Fruit fly (Drosophila melanogaster) whole organism, embryonic: Measurements from ENCODE around the gene unc-13.

ENCODE experiments used
- B-H1 ChIP-seq: fragments of 200-800 bp; sonication (Bioruptor generic); IDR thresholded peaks from 3 replicates; pipeline ENCODE4 v1.3.6; 2022; ENCODE audit warnings: missing biosample characterization, missing genetic modification characterization
- CG13894 ChIP-seq: fragments of 200-800 bp; sonication (Bioruptor generic); optimal IDR thresholded peaks from 3 replicates; lab custom pipeline; 2018; ENCODE audit warnings: missing biosample characterization, mild to moderate bottlenecking, missing genetic modification characterization, moderate library complexity
- CG14050 ChIP-seq: fragments of 200-800 bp; sonication (Bioruptor generic); IDR thresholded peaks from 3 replicates; pipeline ENCODE4 v1.3.6; 2022; ENCODE audit warnings: missing biosample characterization, missing genetic modification characterization
- CG14441 ChIP-seq: fragments of 200-800 bp; sonication (Bioruptor generic); IDR thresholded peaks from 2 replicates; pipeline ENCODE4 v1.3.6; 2022; ENCODE audit warnings: missing biosample characterization, missing genetic modification characterization
- CG14860 ChIP-seq: fragments of 200-800 bp; sonication (Bioruptor generic); IDR thresholded peaks from 3 replicates; pipeline ENCODE4 v1.3.6; 2022; ENCODE audit warnings: missing biosample characterization, missing genetic modification characterization; ENCODE audit not compliant: partially characterized antibody
- CG16815 ChIP-seq: fragments of 200-800 bp; sonication (Bioruptor generic); optimal IDR thresholded peaks from 3 replicates; lab custom pipeline; 2017; ENCODE audit warnings: missing biosample characterization, mild to moderate bottlenecking, missing genetic modification characterization
- CG17186 ChIP-seq: fragments of 200-800 bp; sonication (Bioruptor generic); optimal IDR thresholded peaks from 3 replicates; lab custom pipeline; 2017; ENCODE audit warnings: missing biosample characterization, missing genetic modification reagents, missing genetic modification characterization
- CG17328 ChIP-seq: fragments of 200-800 bp; sonication (Bioruptor generic); IDR thresholded peaks from 2 replicates; pipeline ENCODE4 v1.3.6; 2022; ENCODE audit warnings: missing biosample characterization, missing genetic modification characterization
- CG17568 ChIP-seq: fragments of 200-800 bp; sonication (Bioruptor generic); optimal IDR thresholded peaks from 2 replicates; lab custom pipeline; 2018; ENCODE audit warnings: missing biosample characterization, mild to moderate bottlenecking, missing genetic modification characterization, moderate library complexity
- CG17612 ChIP-seq: fragments of 200-800 bp; sonication (Bioruptor generic); IDR thresholded peaks from 2 replicates; pipeline ENCODE4 v1.3.6; 2022; ENCODE audit warnings: missing biosample characterization, missing genetic modification characterization
- CG2199 ChIP-seq: fragments of 200-800 bp; sonication (Bioruptor generic); IDR thresholded peaks from 3 replicates; pipeline ENCODE4 v1.3.6; 2022; ENCODE audit warnings: missing biosample characterization, missing genetic modification characterization
- CG32772 ChIP-seq: fragments of 200-800 bp; sonication (Bioruptor generic); IDR thresholded peaks from 2 replicates; pipeline ENCODE4 v1.3.6; 2022; ENCODE audit warnings: missing biosample characterization, missing genetic modification characterization
- CG3726 ChIP-seq: fragments of 200-800 bp; sonication (Bioruptor generic); IDR thresholded peaks from 3 replicates; pipeline ENCODE4, ENCODE4 v1.3.6; 2022; ENCODE audit warnings: missing biosample characterization, missing genetic modification characterization
- CG4404 ChIP-seq: fragments of 200-800 bp; sonication (Bioruptor generic); IDR thresholded peaks from 2 replicates; pipeline ENCODE4 v1.3.6; 2022; ENCODE audit warnings: missing biosample characterization, missing genetic modification characterization
- CG6683 ChIP-seq: fragments of 200-800 bp; sonication (Bioruptor generic); optimal IDR thresholded peaks from 2 replicates; lab custom pipeline; 2017; ENCODE audit warnings: missing biosample characterization, mild to moderate bottlenecking, missing genetic modification characterization, missing genetic modification reagents
- CG6791 ChIP-seq: fragments of 200-800 bp; sonication (Bioruptor generic); IDR thresholded peaks from 3 replicates; pipeline ENCODE4 v1.3.6; 2022; ENCODE audit warnings: missing biosample characterization, missing genetic modification characterization; ENCODE audit not compliant: partially characterized antibody
- CG7372 ChIP-seq: fragments of 200-800 bp; sonication (Bioruptor generic); IDR thresholded peaks from 2 replicates; pipeline ENCODE4 v1.3.6; 2022; ENCODE audit warnings: missing biosample characterization, missing genetic modification characterization
- CG7745 ChIP-seq: fragments of 200-800 bp; sonication (Bioruptor generic); optimal IDR thresholded peaks from 2 replicates; lab custom pipeline; 2018; ENCODE audit warnings: missing biosample characterization, mild to moderate bottlenecking, missing genetic modification characterization, moderate library complexity
- CG8281 ChIP-seq: fragments of 200-800 bp; sonication (Bioruptor generic); optimal IDR thresholded peaks from 2 replicates; lab custom pipeline; 2018; ENCODE audit warnings: missing biosample characterization, mild to moderate bottlenecking, missing genetic modification characterization, moderate library complexity
- Camta ChIP-seq: fragments of 200-800 bp; sonication (Bioruptor generic); optimal IDR thresholded peaks from 2 replicates; lab custom pipeline; 2016; ENCODE audit warnings: missing biosample characterization, missing genetic modification characterization
- D ChIP-seq, 2 experiments: fragments of 200-800 bp in 1 of 2; fragments of >200 bp in 1 of 2; sonication (Bioruptor generic) in 1 of 2; optimal IDR thresholded peaks; 2 replicates in 1 of 2; 3 replicates in 1 of 2; lab custom pipeline; 2017; ENCODE audit warnings: mild to moderate bottlenecking in 1 of 2, missing biosample characterization in 1 of 2, missing genetic modification characterization in 1 of 2, missing genetic modification reagents in 1 of 2
- Dad ChIP-seq: fragments of 200-800 bp; sonication (Bioruptor generic); optimal IDR thresholded peaks from 3 replicates; lab custom pipeline; 2016; ENCODE audit warnings: missing biosample characterization, missing genetic modification characterization
- Dbx ChIP-seq: fragments of 200-800 bp; sonication (Bioruptor generic); IDR thresholded peaks from 3 replicates; pipeline ENCODE4 v1.3.6; 2022; ENCODE audit warnings: missing biosample characterization, missing genetic modification characterization
- Dfd ChIP-seq, 2 experiments: fragments of >200 bp; optimal IDR thresholded peaks; 2 replicates each; lab custom pipeline; 2017; ENCODE audit warnings: missing biosample characterization in 2 of 2, missing genetic modification characterization in 2 of 2
- Drgx ChIP-seq: fragments of 200-800 bp; sonication (Bioruptor generic); IDR thresholded peaks from 2 replicates; pipeline ENCODE4 v1.3.6; 2022; ENCODE audit warnings: missing biosample characterization, missing genetic modification characterization
- Ets97D ChIP-seq: fragments of 200-800 bp; sonication (Bioruptor generic); optimal IDR thresholded peaks from 3 replicates; lab custom pipeline; 2016; ENCODE audit warnings: missing biosample characterization, missing genetic modification characterization
- H2.0 ChIP-seq: fragments of 200-800 bp; sonication (Bioruptor generic); IDR thresholded peaks from 2 replicates; pipeline ENCODE4 v1.3.6; 2022; ENCODE audit warnings: missing biosample characterization, missing genetic modification characterization
- HLH4C ChIP-seq: fragments of 200-800 bp; sonication (Bioruptor generic); IDR thresholded peaks from 3 replicates; pipeline ENCODE4 v1.3.6; 2022; ENCODE audit warnings: missing biosample characterization, missing genetic modification characterization; ENCODE audit not compliant: partially characterized antibody
- Jarid2 ChIP-seq: fragments of 200-800 bp; sonication (Bioruptor generic); optimal IDR thresholded peaks from 3 replicates; lab custom pipeline; 2017; ENCODE audit warnings: mild to moderate bottlenecking, missing biosample characterization, missing genetic modification reagents, missing genetic modification characterization
- Lim3 ChIP-seq: fragments of 200-800 bp; sonication (Bioruptor generic); IDR thresholded peaks from 2 replicates; pipeline ENCODE4 v1.3.6; 2022; ENCODE audit warnings: missing biosample characterization, missing genetic modification characterization
- NC2α ChIP-seq: fragments of 200-800 bp; sonication (Bioruptor generic); optimal IDR thresholded peaks from 2 replicates; lab custom pipeline; 2016; ENCODE audit warnings: missing biosample characterization, missing genetic modification characterization
- NC2β ChIP-seq: fragments of 200-800 bp; sonication (Bioruptor generic); optimal IDR thresholded peaks from 2 replicates; lab custom pipeline; 2016; ENCODE audit warnings: missing biosample characterization, missing genetic modification characterization
- NFAT ChIP-seq: fragments of 200-800 bp; sonication (Bioruptor generic); IDR thresholded peaks from 2 replicates; pipeline ENCODE4 v1.3.6; 2022; ENCODE audit warnings: missing biosample characterization, missing genetic modification characterization
- Nf-YC ChIP-seq: fragments of 200-800 bp; optimal IDR thresholded peaks from 3 replicates; lab custom pipeline; 2019; ENCODE audit warnings: missing biosample characterization, mild to moderate bottlenecking, missing genetic modification characterization, moderate library complexity
- Oaz ChIP-seq: fragments of 200-800 bp; sonication (Bioruptor generic); IDR thresholded peaks from 2 replicates; pipeline ENCODE4 v1.3.6; 2022; ENCODE audit warnings: missing biosample characterization, missing genetic modification characterization
- Spps ChIP-seq: fragments of 200-800 bp; sonication (Bioruptor generic); optimal IDR thresholded peaks from 2 replicates; lab custom pipeline; 2018; ENCODE audit warnings: missing biosample characterization, mild to moderate bottlenecking, missing genetic modification characterization
- Sry-δ ChIP-seq: fragments of 200-800 bp; sonication (Bioruptor generic); optimal IDR thresholded peaks from 2 replicates; lab custom pipeline; 2016; ENCODE audit warnings: missing biosample characterization, missing genetic modification characterization
- Taf1 ChIP-seq: fragments of 200-800 bp; sonication (Bioruptor generic); IDR thresholded peaks from 2 replicates; pipeline ENCODE4 v1.3.6; 2022; ENCODE audit warnings: missing biosample characterization, missing genetic modification characterization
- bbx ChIP-seq: fragments of 200-800 bp; sonication (Bioruptor generic); IDR thresholded peaks from 2 replicates; pipeline ENCODE4 v1.3.6; 2022; ENCODE audit warnings: missing biosample characterization, missing genetic modification characterization; ENCODE audit not compliant: partially characterized antibody
- cg ChIP-seq: fragments of 200-800 bp; sonication (Bioruptor generic); optimal IDR thresholded peaks from 3 replicates; lab custom pipeline; 2019; ENCODE audit warnings: missing biosample characterization, mild to moderate bottlenecking, missing genetic modification characterization, moderate library complexity
- grau ChIP-seq: fragments of 200-800 bp; optimal IDR thresholded peaks from 3 replicates; lab custom pipeline; 2019; ENCODE audit warnings: missing biosample characterization, mild to moderate bottlenecking, missing genetic modification characterization, moderate library complexity
- maf-S ChIP-seq: fragments of 200-800 bp; sonication (Bioruptor generic); optimal IDR thresholded peaks from 2 replicates; lab custom pipeline; 2016; ENCODE audit warnings: missing biosample characterization, missing genetic modification characterization
- nau ChIP-seq: fragments of 200-800 bp; sonication (Bioruptor generic); optimal IDR thresholded peaks from 3 replicates; lab custom pipeline; 2017; ENCODE audit warnings: missing biosample characterization, mild to moderate bottlenecking, missing genetic modification characterization, missing genetic modification reagents
- nom ChIP-seq: fragments of 200-800 bp; sonication (Bioruptor generic); optimal IDR thresholded peaks from 2 replicates; lab custom pipeline; 2017; ENCODE audit warnings: missing biosample characterization, missing genetic modification characterization, mild to moderate bottlenecking, moderate library complexity, missing genetic modification reagents
- pros ChIP-seq: fragments of 200-800 bp; sonication (Bioruptor generic); optimal IDR thresholded peaks from 3 replicates; lab custom pipeline; 2019; ENCODE audit warnings: missing biosample characterization, mild to moderate bottlenecking, missing genetic modification characterization, moderate library complexity
- sens ChIP-seq: fragments of 200-800 bp; sonication (Bioruptor generic); peaks from one replicate; lab custom pipeline; 2016; ENCODE audit warnings: missing biosample characterization, missing genetic modification characterization
- sqz ChIP-seq: fragments of 200-800 bp; sonication (Bioruptor generic); optimal IDR thresholded peaks from 3 replicates; lab custom pipeline; 2018; ENCODE audit warnings: missing biosample characterization, mild to moderate bottlenecking, missing genetic modification characterization
- stc ChIP-seq: fragments of 200-800 bp; sonication (Bioruptor generic); IDR thresholded peaks from 2 replicates; pipeline ENCODE4 v1.3.6; 2022; ENCODE audit warnings: missing biosample characterization, missing genetic modification characterization
- usp ChIP-seq: fragments of >200 bp; optimal IDR thresholded peaks from 2 replicates; lab custom pipeline; 2017; ENCODE audit warnings: missing biosample characterization, missing genetic modification characterization

unc-13 gene

DNA sequence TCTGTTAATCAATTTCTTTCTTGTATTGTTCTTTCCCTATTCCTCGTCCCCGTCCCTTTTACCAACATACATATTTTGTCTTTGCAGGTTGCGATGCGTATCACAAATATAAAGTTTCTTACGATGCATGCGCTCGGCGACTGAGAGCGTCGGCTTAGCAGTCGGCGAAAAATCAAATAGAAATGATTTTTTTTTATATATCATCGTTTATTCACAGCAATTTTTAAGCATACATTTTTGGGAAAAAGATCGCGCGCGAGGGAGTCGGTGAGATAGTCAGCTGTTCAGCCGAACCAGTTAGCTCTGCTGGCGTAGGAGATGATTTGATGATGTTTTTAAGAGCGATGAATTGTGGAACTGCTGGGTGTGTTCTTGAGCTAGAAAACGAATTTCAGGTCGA lies 58.8 kb downstream of the unc-13 start (continued):
- peak; percentile 67; the same call in 1 of the 3 replicates for TF ChIP-seq CG2199 (GFP tag; lab: Robert Waterston, UW)
- no peak for TF ChIP-seq CG6683
- peak; percentile 38 for TF ChIP-seq sens (GFP tag; lab: Kevin White, UChicago)
- no peak for TF ChIP-seq Sry-δ (GFP tag; lab: Kevin White, UChicago)
- TF ChIP-seq grau, result no peak
- TF ChIP-seq cg (GFP tag; lab: Kevin White, UChicago), result no peak
- TF ChIP-seq nom (GFP tag; lab: Kevin White, UChicago), result peak; percentile 8
- TF ChIP-seq Dfd (GFP tag; optimal IDR thresholded peaks at IDR 0.05; lab: Kevin White, UChicago), result no peak
- no peak for TF ChIP-seq Jarid2 (GFP tag; lab: Kevin White, UChicago)

DNA sequence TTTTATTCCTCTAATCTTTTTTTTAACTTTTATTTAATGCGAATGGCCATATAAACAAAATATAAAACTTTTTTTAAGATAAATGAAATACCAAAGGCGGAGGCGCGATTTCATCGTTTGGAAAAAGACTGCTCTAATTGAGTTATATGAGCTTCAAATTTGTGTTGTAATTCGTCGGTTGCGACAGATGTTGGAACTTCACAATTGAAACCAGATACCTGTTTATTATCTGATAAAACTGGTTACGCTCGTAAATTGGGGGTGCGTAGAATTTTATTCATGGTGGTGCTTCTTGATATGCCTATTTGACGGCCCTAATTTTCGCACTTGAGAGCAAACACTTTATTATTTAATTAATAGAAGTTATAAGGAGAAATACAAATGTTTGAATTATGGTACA lies 59.8 kb downstream of the unc-13 start:
- TF ChIP-seq maf-S (GFP tag; lab: Kevin White, UChicago) (no peak), NC2β (GFP tag; lab: Kevin White, UChicago) (no peak), nau (GFP tag; lab: Kevin White, UChicago) (no peak), sens (GFP tag; lab: Kevin White, UChicago) (peak; percentile 51), NC2α (GFP tag; lab: Kevin White, UChicago) (no peak), CG7372 (GFP tag; lab: Robert Waterston, UW) (no peak), CG7745 (tag; lab: Kevin White, UChicago) (no peak), CG14441 (no peak), CG16815 (GFP tag; lab: Kevin White, UChicago) (no peak), B-H1 (no peak), Ets97D (GFP tag; lab: Kevin White, UChicago) (no peak), Taf1 (GFP tag; lab: Robert Waterston, UW) (no peak), CG2199 (GFP tag; lab: Robert Waterston, UW) (peak; percentile 76; the same call in 2 of the 3 replicates), CG6791 (no peak), Spps (no peak), CG17328 (GFP tag; lab: Robert Waterston, UW) (no peak), CG4404 (no peak), CG17612 (GFP tag; lab: Robert Waterston, UW) (no peak), HLH4C (no peak), sqz (GFP tag; lab: Kevin White, UChicago) (no peak), CG17568 (no peak), pros (GFP tag; lab: Kevin White, UChicago) (peak; percentile 19), CG13894 (tag; lab: Kevin White, UChicago) (peak; percentile 83), Lim3 (GFP tag; lab: Robert Waterston, UW) (no peak), bbx (GFP tag; lab: Robert Waterston, UW) (no peak), CG3726 (no peak), D (optimal IDR thresholded peaks at IDR 0.05; lab: Kevin White, UChicago) (no peak), D (GFP tag; optimal IDR thresholded peaks at IDR 0.05; lab: Kevin White, UChicago) (no peak), CG14860 (no peak), stc (no peak), Drgx (GFP tag; lab: Robert Waterston, UW) (no peak), CG8281 (tag; lab: Kevin White, UChicago) (no peak), NFAT (GFP tag; lab: Robert Waterston, UW) (no peak), CG32772 (GFP tag; lab: Robert Waterston, UW) (no peak), H2.0 (GFP tag; lab: Robert Waterston, UW) (no peak), Dad (GFP tag; lab: Kevin White, UChicago) (no peak), Dbx (no peak), Camta (no peak), usp (GFP tag; lab: Kevin White, UChicago) (no peak), Oaz (GFP tag; lab: Robert Waterston, UW) (no peak), CG17186 (GFP tag; lab: Kevin White, UChicago) (no peak), Nf-YC (peak; percentile 24), CG14050 (no peak)
